Worm (Caenorhabditis elegans) whole organism, L3 larva: ENCODE results near the gene gtf-2H1.

ENCODE experiments used
- R02D3.7 ChIP-seq: fragments of 150-350 bp; optimal IDR thresholded peaks from 2 replicates; lab custom pipeline; 2014; ENCODE audit warnings: missing biosample characterization, missing genetic modification characterization
- ZK546.5 ChIP-seq: sonication (generic microtip); optimal IDR thresholded peaks from 2 replicates; lab custom pipeline; 2017; ENCODE audit warnings: missing biosample characterization, missing genetic modification characterization
- aly-2 ChIP-seq: fragments of 150-350 bp; optimal IDR thresholded peaks from 2 replicates; lab custom pipeline; 2014; ENCODE audit warnings: missing biosample characterization, missing genetic modification characterization
- ama-1 ChIP-seq: fragments of 150-350 bp; optimal IDR thresholded peaks from 2 replicates; lab custom pipeline; 2018
- ceh-16 ChIP-seq: sonication (generic microtip); optimal IDR thresholded peaks from 2 replicates; lab custom pipeline; 2017; ENCODE audit warnings: missing biosample characterization, missing genetic modification characterization
- ceh-28 ChIP-seq: fragments of 150-350 bp; optimal IDR thresholded peaks from 2 replicates; lab custom pipeline; 2014; ENCODE audit warnings: missing biosample characterization, missing genetic modification reagents, missing genetic modification characterization
- ceh-82 ChIP-seq: fragments of 150-350 bp; optimal IDR thresholded peaks from 2 replicates; lab custom pipeline; 2014; ENCODE audit warnings: missing biosample characterization, missing genetic modification characterization
- ceh-9 ChIP-seq: sonication (generic microtip); optimal IDR thresholded peaks from 2 replicates; lab custom pipeline; 2018; ENCODE audit warnings: missing biosample characterization, missing genetic modification characterization
- egl-27 ChIP-seq: sonication (generic microtip); optimal IDR thresholded peaks from 4 replicates; lab custom pipeline; 2017; ENCODE audit warnings: missing biosample characterization, missing genetic modification reagents, missing genetic modification characterization
- elt-1 ChIP-seq: fragments of 150-350 bp; optimal IDR thresholded peaks from 2 replicates; lab custom pipeline; 2014; ENCODE audit warnings: missing biosample characterization, missing genetic modification characterization
- elt-2 ChIP-seq: sonication (generic microtip); optimal IDR thresholded peaks from 2 replicates; lab custom pipeline; 2016; ENCODE audit warnings: missing genetic modification reagents, mild to moderate bottlenecking, missing genetic modification characterization, missing compliant biosample characterization
- elt-3 ChIP-seq, 3 experiments: fragments of 150-350 bp in 1 of 3; sonication (generic microtip) in 2 of 3; optimal IDR thresholded peaks; 2 replicates in 2 of 3; 4 replicates in 1 of 3; lab custom pipeline; 2014 to 2017; ENCODE audit warnings: missing biosample characterization in 3 of 3, missing genetic modification characterization in 3 of 3
- eor-1 ChIP-seq, 2 experiments: fragments of 150-350 bp; optimal IDR thresholded peaks; 2 replicates each; lab custom pipeline; 2014 to 2018; ENCODE audit warnings: missing biosample characterization in 2 of 2, missing genetic modification characterization in 2 of 2
- fkh-10 ChIP-seq: sonication (generic microtip); optimal IDR thresholded peaks from 2 replicates; lab custom pipeline; 2017; ENCODE audit warnings: missing biosample characterization, missing genetic modification reagents, missing genetic modification characterization
- fkh-2 ChIP-seq: fragments of 150-350 bp; optimal IDR thresholded peaks from 2 replicates; lab custom pipeline; 2014; ENCODE audit warnings: missing biosample characterization, missing genetic modification reagents, missing genetic modification characterization
- hmg-11 ChIP-seq: sonication (generic microtip); optimal IDR thresholded peaks from 2 replicates; lab custom pipeline; 2016; ENCODE audit warnings: missing genetic modification characterization, missing compliant biosample characterization
- lin-15B ChIP-seq: fragments of 150-350 bp; optimal IDR thresholded peaks from 2 replicates; lab custom pipeline; 2014; ENCODE audit warnings: missing biosample characterization, missing genetic modification characterization
- lin-39 ChIP-seq: fragments of 150-350 bp; optimal IDR thresholded peaks from 2 replicates; lab custom pipeline; 2018; ENCODE audit warnings: missing biosample characterization, missing genetic modification reagents, missing genetic modification characterization
- lsy-12 ChIP-seq: sonication (generic microtip); optimal IDR thresholded peaks from 2 replicates; lab custom pipeline; 2016; ENCODE audit warnings: mild to moderate bottlenecking, missing genetic modification characterization, missing compliant biosample characterization
- nfya-1 ChIP-seq: sonication (generic microtip); optimal IDR thresholded peaks from 2 replicates; lab custom pipeline; 2017; ENCODE audit warnings: missing genetic modification characterization, mild to moderate bottlenecking, missing compliant biosample characterization, antibody characterized with exemption, moderate library complexity; ENCODE audit not compliant: insufficient read depth
- nhr-11 ChIP-seq: fragments of 150-350 bp; optimal IDR thresholded peaks from 2 replicates; lab custom pipeline; 2014; ENCODE audit warnings: missing biosample characterization, missing genetic modification characterization
- nhr-12 ChIP-seq: fragments of 150-350 bp; optimal IDR thresholded peaks from 2 replicates; lab custom pipeline; 2014; ENCODE audit warnings: missing biosample characterization, missing genetic modification characterization
- nhr-23 ChIP-seq: fragments of 150-350 bp; optimal IDR thresholded peaks from 2 replicates; lab custom pipeline; 2014; ENCODE audit warnings: missing biosample characterization, missing genetic modification reagents, missing genetic modification characterization
- nhr-28 ChIP-seq: fragments of 150-350 bp; optimal IDR thresholded peaks from 2 replicates; lab custom pipeline; 2014; ENCODE audit warnings: missing biosample characterization, missing genetic modification characterization
- nhr-43 ChIP-seq: sonication (generic microtip); optimal IDR thresholded peaks from 2 replicates; lab custom pipeline; 2016; ENCODE audit warnings: mild to moderate bottlenecking, missing genetic modification characterization, missing compliant biosample characterization; ENCODE audit not compliant: poor library complexity, severe bottlenecking
- nhr-67 ChIP-seq: fragments of 150-350 bp; optimal IDR thresholded peaks from 2 replicates; lab custom pipeline; 2014; ENCODE audit warnings: missing biosample characterization, missing genetic modification characterization
- nhr-76 ChIP-seq: fragments of 150-350 bp; sonication (generic microtip); optimal IDR thresholded peaks from 5 replicates; lab custom pipeline; 2014; ENCODE audit warnings: missing biosample characterization, missing genetic modification characterization
- pha-4 ChIP-seq: fragments of 150-350 bp; optimal IDR thresholded peaks from 2 replicates; lab custom pipeline; 2014; ENCODE audit warnings: missing biosample characterization, missing genetic modification reagents, missing genetic modification characterization
- pqm-1 ChIP-seq: fragments of 150-350 bp; optimal IDR thresholded peaks from 2 replicates; lab custom pipeline; 2017; ENCODE audit warnings: missing biosample characterization, missing genetic modification characterization, inconsistent platforms
- snpc-4 ChIP-seq: fragments of 150-350 bp; optimal IDR thresholded peaks from 2 replicates; lab custom pipeline; 2014; ENCODE audit warnings: missing biosample characterization, missing genetic modification characterization
- unc-39 ChIP-seq: sonication (generic microtip); optimal IDR thresholded peaks from 4 replicates; lab custom pipeline; 2017; ENCODE audit warnings: missing biosample characterization, missing genetic modification characterization
- unc-62 ChIP-seq: fragments of 150-350 bp; sonication (generic microtip); optimal IDR thresholded peaks from 4 replicates; lab custom pipeline; 2014; ENCODE audit warnings: missing biosample characterization, missing genetic modification reagents, missing genetic modification characterization
- ztf-11 ChIP-seq: fragments of 150-350 bp; optimal IDR thresholded peaks from 2 replicates; lab custom pipeline; 2014; ENCODE audit warnings: missing biosample characterization, missing genetic modification characterization
- ztf-4 ChIP-seq: fragments of 150-350 bp; optimal IDR thresholded peaks from 2 replicates; lab custom pipeline; 2014; ENCODE audit warnings: missing biosample characterization, missing genetic modification characterization

The gtf-2H1 gene

DNA sequence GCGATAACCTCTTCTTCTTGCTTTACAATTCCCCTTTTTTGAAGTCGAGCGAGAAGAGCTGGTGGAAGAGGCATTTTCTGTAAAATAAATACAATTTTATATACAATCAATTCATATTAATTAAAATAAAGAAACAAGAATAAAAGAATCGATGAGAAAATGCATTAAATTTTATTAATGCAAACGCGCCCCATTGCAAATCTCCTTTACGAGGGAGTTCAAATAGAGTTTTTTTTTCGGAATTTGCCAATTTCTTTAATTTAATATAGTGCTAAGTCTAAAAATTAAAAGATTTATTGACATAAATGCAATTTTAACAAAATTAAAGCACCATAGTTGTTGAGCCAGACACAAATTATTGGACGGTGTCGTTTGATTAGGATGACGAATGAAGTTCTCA, 30.0 kb upstream of the gtf-2H1 start, which contains the start of gene pqbp-1.1:
pqbp-1.1 (minus strand) TSS at position 77 of the 400 bp plus-strand sequence.
- TF ChIP-seq unc-62 (GFP tag; lab: Kevin White, UChicago), result no peak
- peak; percentile 46 for TF ChIP-seq nhr-23 (tag; lab: Kevin White, UChicago)
- no peak for TF ChIP-seq ama-1 (lab: Kevin White, UChicago)
- TF ChIP-seq pqm-1 (tag; lab: Kevin White, UChicago), result no peak
- no peak for TF ChIP-seq fkh-2
- no peak for TF ChIP-seq ceh-16 (tag; lab: Kevin White, UChicago)
- TF ChIP-seq elt-2 (tag; lab: Kevin White, UChicago), result no peak
- no peak for TF ChIP-seq nhr-11
- peak; percentile 61 for TF ChIP-seq ceh-28 (tag; lab: Kevin White, UChicago)
- TF ChIP-seq ztf-4 (tag; lab: Kevin White, UChicago), result no peak
- peak; percentile 43 for TF ChIP-seq nfya-1 (tag; lab: Kevin White, UChicago)
- TF ChIP-seq lsy-12 (tag; lab: Kevin White, UChicago), result no peak
- TF ChIP-seq snpc-4 (tag; lab: Kevin White, UChicago), result peak; percentile 37
- TF ChIP-seq ceh-82 (tag; lab: Kevin White, UChicago), result no peak
- TF ChIP-seq pha-4 (tag; lab: Kevin White, UChicago), result peak; percentile 85
- no peak for TF ChIP-seq nhr-76 (tag; lab: Kevin White, UChicago)
- TF ChIP-seq nhr-43, result no peak
- TF ChIP-seq nhr-28 (tag; lab: Kevin White, UChicago), result no peak
- TF ChIP-seq egl-27 (tag; lab: Kevin White, UChicago), result no peak
- no peak for TF ChIP-seq fkh-10 (GFP tag; lab: Kevin White, UChicago)
- TF ChIP-seq elt-3 (tag; optimal IDR thresholded peaks at IDR 0.05; lab: Kevin White, UChicago), result no peak
- TF ChIP-seq elt-1 (tag; lab: Kevin White, UChicago), result no peak
- TF ChIP-seq ztf-11, result no peak
- peak; percentile 68 for TF ChIP-seq lin-15B (tag; lab: Kevin White, UChicago)
- TF ChIP-seq, all 47 proteins: peak for 6

DNA sequence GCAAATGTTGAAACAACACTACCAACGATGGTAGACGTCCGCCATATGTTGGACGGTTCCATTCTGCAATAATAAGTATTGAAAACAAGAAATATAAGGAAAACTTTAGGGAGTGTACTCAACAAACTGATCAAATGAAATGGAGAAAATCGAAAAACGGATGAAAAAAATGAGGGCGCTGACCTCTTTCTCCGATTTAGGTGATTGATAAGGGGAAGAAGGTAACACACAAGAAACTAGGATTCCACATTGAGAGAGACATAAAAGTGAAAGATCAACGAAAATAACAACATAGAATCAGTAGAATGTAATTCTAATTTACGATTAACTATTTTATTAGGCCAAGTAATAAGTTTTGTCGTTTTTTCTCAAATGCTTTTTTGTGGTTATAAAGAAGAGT, 27.6 kb upstream of the gtf-2H1 start, which contains the start of gene dpy-9:
dpy-9 (minus strand) TSS at position 63 of the 400 bp plus-strand sequence.
- TF ChIP-seq nhr-23 (tag; lab: Kevin White, UChicago), result peak; percentile 92
- TF ChIP-seq nhr-67, result no peak

DNA sequence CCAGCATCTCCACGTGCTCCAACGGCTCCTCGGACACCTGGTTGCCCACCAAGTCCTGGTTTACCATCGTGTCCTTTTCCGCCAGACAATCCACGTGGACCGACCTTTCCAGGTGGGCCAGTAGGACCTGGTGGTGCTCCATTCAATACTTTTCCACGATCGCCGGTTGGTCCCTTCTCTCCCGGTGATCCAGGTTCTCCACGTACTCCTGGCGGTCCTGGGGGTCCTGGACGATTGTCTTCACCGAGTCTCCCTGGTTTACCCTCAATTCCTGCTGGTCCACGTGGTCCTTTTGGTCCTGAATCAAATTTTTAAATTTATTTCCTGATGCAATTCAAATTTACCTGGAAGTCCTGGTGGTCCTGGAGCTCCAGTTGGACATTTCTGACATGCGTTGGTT, 26.8 kb upstream of the gtf-2H1 start:
- TF ChIP-seq aly-2 (tag; lab: Kevin White, UChicago) (no peak), ZK546.5 (tag; lab: Kevin White, UChicago) (no peak), R02D3.7 (tag; lab: Kevin White, UChicago) (no peak), unc-39 (no peak)
- TF ChIP-seq, all 47 proteins: peak for 0

DNA sequence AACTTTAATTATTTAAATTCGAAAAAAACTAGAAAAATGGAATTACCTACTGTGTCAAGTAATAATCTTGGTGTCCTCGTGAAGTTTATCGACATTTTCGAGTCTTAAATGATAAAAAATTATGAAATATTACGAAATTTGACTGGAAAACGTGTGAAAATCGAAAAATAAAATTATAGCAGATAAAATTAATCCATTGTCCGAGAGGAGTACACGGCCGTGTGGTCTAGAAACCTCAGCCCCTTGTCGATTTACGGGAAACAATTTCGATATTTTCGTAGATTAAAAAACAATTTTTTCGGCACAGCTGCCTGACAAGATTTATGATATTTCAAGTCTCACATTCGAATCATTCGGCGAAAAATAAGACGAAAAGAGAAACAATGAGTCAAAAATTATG, 25.5 kb upstream of the gtf-2H1 start, which contains the start of gene R02D3.8:
R02D3.8 (minus strand) TSS at position 109 of the 400 bp plus-strand sequence.
- TF ChIP-seq unc-39 (no peak), egl-27 (tag; lab: Kevin White, UChicago) (no peak), ztf-4 (tag; lab: Kevin White, UChicago) (no peak), ztf-11 (no peak), nhr-23 (tag; lab: Kevin White, UChicago) (peak; percentile 57), pqm-1 (tag; lab: Kevin White, UChicago) (no peak), ceh-9 (tag; lab: Kevin White, UChicago) (no peak), elt-3 (tag; optimal IDR thresholded peaks at IDR 0.05; lab: Kevin White, UChicago) (no peak), lsy-12 (tag; lab: Kevin White, UChicago) (peak; percentile 17), pha-4 (tag; lab: Kevin White, UChicago) (peak; percentile 35), lin-15B (tag; lab: Kevin White, UChicago) (peak; percentile 64), elt-2 (tag; lab: Kevin White, UChicago) (peak; percentile 16), nhr-43 (peak; percentile 54), hmg-11 (peak; percentile 24), eor-1 (tag; optimal IDR thresholded peaks at IDR 0.05; lab: Kevin White, UChicago) (no peak), ama-1 (lab: Kevin White, UChicago) (peak; percentile 43), nfya-1 (tag; lab: Kevin White, UChicago) (peak; percentile 52), lin-39 (tag; lab: Kevin White, UChicago) (peak; percentile 25), nhr-12 (tag; lab: Kevin White, UChicago) (no peak)
